Fruit fly (Drosophila melanogaster) whole organism, pupa: ENCODE measurements around the gene CG13907.

Experiments
- CG10348 ChIP-seq: fragments of 200-800 bp; sonication (Bioruptor generic); IDR thresholded peaks from 2 replicates; pipeline ENCODE4 v1.3.6; 2022; ENCODE audit warnings: missing biosample characterization, missing genetic modification characterization
- CG12605 ChIP-seq: fragments of 200-800 bp; sonication (Bioruptor generic); IDR thresholded peaks from 2 replicates; pipeline ENCODE4 v1.3.6; 2022; ENCODE audit warnings: missing biosample characterization, missing genetic modification characterization
- CG14655 ChIP-seq: fragments of 200-800 bp; sonication (Bioruptor generic); optimal IDR thresholded peaks from 3 replicates; lab custom pipeline; 2017; ENCODE audit warnings: mild to moderate bottlenecking, missing biosample characterization, missing genetic modification reagents, missing genetic modification characterization
- CG15710 ChIP-seq: fragments of 200-800 bp; sonication (Bioruptor generic); optimal IDR thresholded peaks from 2 replicates; lab custom pipeline; 2018; ENCODE audit warnings: missing biosample characterization, mild to moderate bottlenecking, missing genetic modification characterization, moderate library complexity
- CG17806 ChIP-seq: fragments of 200-800 bp; sonication (Bioruptor generic); optimal IDR thresholded peaks from 2 replicates; lab custom pipeline; 2018; ENCODE audit warnings: missing biosample characterization, mild to moderate bottlenecking, missing genetic modification characterization, moderate library complexity
- CG32121 ChIP-seq: fragments of 200-800 bp; sonication (Bioruptor generic); IDR thresholded peaks from 2 replicates; pipeline ENCODE4 v1.3.6; 2022; ENCODE audit warnings: missing biosample characterization, missing genetic modification characterization
- CG4496 ChIP-seq: fragments of 200-800 bp; sonication (Bioruptor generic); IDR thresholded peaks from 3 replicates; pipeline ENCODE4 v1.3.6; 2022; ENCODE audit warnings: missing biosample characterization, missing genetic modification characterization
- CG9948 ChIP-seq: fragments of 200-800 bp; sonication (Bioruptor generic); optimal IDR thresholded peaks from 2 replicates; lab custom pipeline; 2018; ENCODE audit warnings: missing biosample characterization, mild to moderate bottlenecking, missing genetic modification characterization, moderate library complexity
- Ets98B ChIP-seq: fragments of 200-800 bp; sonication (Bioruptor generic); IDR thresholded peaks from 2 replicates; pipeline ENCODE4 v1.3.6; 2022; ENCODE audit warnings: missing biosample characterization, missing genetic modification characterization
- fd96Ca ChIP-seq: fragments of 200-800 bp; sonication (Bioruptor generic); IDR thresholded peaks from 3 replicates; pipeline ENCODE4 v1.3.6; 2022; ENCODE audit warnings: missing biosample characterization, missing genetic modification characterization
- gl ChIP-seq: fragments of 200-800 bp; sonication (Bioruptor generic); optimal IDR thresholded peaks from 2 replicates; lab custom pipeline; 2018; ENCODE audit warnings: missing biosample characterization, mild to moderate bottlenecking, missing genetic modification characterization

The CG13907 gene

dm6 chr3L:832897-833857, 48.6 kb downstream of the CG13907 start, which contains the start of gene Sf3b3:
TSS of gene Sf3b3 (minus strand) at chr3L:833385.
- TF ChIP-seq gl (tag; lab: Kevin White, UChicago): peak; percentile 10
- TF ChIP-seq fd96Ca: peak; percentile 17; the same call in 1 of the 3 replicates
- peak; percentile 24; the same call in 1 of the 2 replicates for TF ChIP-seq CG12605 (GFP tag; lab: Robert Waterston, UW)
- peak; percentile 6 for TF ChIP-seq CG17806 (tag; lab: Kevin White, UChicago)
- peak; percentile 33; the same call in 1 of the 3 replicates for TF ChIP-seq CG4496 (GFP tag; lab: Robert Waterston, UW)
- peak; percentile 6 for TF ChIP-seq CG9948
- peak; percentile 8; the same call in 1 of the 2 replicates for TF ChIP-seq Ets98B
- TF ChIP-seq CG15710: peak; percentile 12
- TF ChIP-seq CG32121 (GFP tag; lab: Robert Waterston, UW): 0 out of 2 replicates have a peak, but pooled peaks have one; percentile 16
- no peak for TF ChIP-seq CG10348 (GFP tag; lab: Robert Waterston, UW)
- TF ChIP-seq CG14655 (GFP tag; lab: Kevin White, UChicago): no peak
